Fruit fly (Drosophila melanogaster) whole organism: ENCODE data around the gene CG14341.

ENCODE experiments used
- Dll ChIP-seq: fragments of >200 bp; optimal IDR thresholded peaks from 2 replicates; lab custom pipeline; 2017
- psq ChIP-seq: fragments of >200 bp; optimal IDR thresholded peaks from 2 replicates; lab custom pipeline; 2017

dm6 chr2L:1164294-1164693 is 2.0 kb upstream of the CG14341 start, which contains the start of gene IntS14:
- TF ChIP-seq psq (lab: Kevin White, UChicago) (no peak), Dll (no peak)
